Fruit fly (Drosophila melanogaster) whole organism: ENCODE results near the gene salt.

ENCODE experiments used
- CG8478 ChIP-seq: fragments of >200 bp; optimal IDR thresholded peaks from 2 replicates; lab custom pipeline; 2018; ENCODE audit warnings: inconsistent platforms
- Dll ChIP-seq: fragments of >200 bp; optimal IDR thresholded peaks from 2 replicates; lab custom pipeline; 2017
- EcR ChIP-seq, 2 experiments: fragments of >200 bp; optimal IDR thresholded peaks; 2 replicates each; lab custom pipeline; 2017; ENCODE audit warnings: missing biosample characterization in 2 of 2, missing genetic modification characterization in 2 of 2, missing genetic modification reagents in 2 of 2
- pan ChIP-seq: fragments of >200 bp; optimal IDR thresholded peaks from 2 replicates; lab custom pipeline; 2017
- psq ChIP-seq: fragments of >200 bp; optimal IDR thresholded peaks from 2 replicates; lab custom pipeline; 2017
- usp ChIP-seq: fragments of >200 bp; optimal IDR thresholded peaks from 2 replicates; lab custom pipeline; 2017; ENCODE audit warnings: missing biosample characterization, missing genetic modification characterization, mixed read lengths

salt gene

dm6 chr3R:31739067-31739786, 15.3 kb downstream of the salt start:
- TF ChIP-seq Dll (no peak), EcR (GFP tag; optimal IDR thresholded peaks at IDR 0.05; lab: Kevin White, UChicago) (no peak), usp (GFP tag; lab: Kevin White, UChicago) (no peak), pan (lab: Kevin White, UChicago) (no peak), psq (lab: Kevin White, UChicago) (no peak), CG8478 (lab: Kevin White, UChicago) (no peak)

dm6 chr3R:31738060-31738619, 16.4 kb downstream of the salt start, which contains the start of gene eEF1alpha2:
Gene eEF1alpha2, plus strand, starts transcription at chr3R:31738468.
- no peak for TF ChIP-seq usp (GFP tag; lab: Kevin White, UChicago)
- TF ChIP-seq psq (lab: Kevin White, UChicago), result no peak
- TF ChIP-seq Dll, result no peak
- no peak for TF ChIP-seq pan (lab: Kevin White, UChicago)
- no peak for TF ChIP-seq CG8478 (lab: Kevin White, UChicago)
- no peak for TF ChIP-seq EcR (GFP tag; optimal IDR thresholded peaks at IDR 0.05; lab: Kevin White, UChicago)

- TF ChIP-seq pan (lab: Kevin White, UChicago), result no peak
- TF ChIP-seq EcR (GFP tag; optimal IDR thresholded peaks at IDR 0.05; lab: Kevin White, UChicago), result no peak
- TF ChIP-seq CG8478 (lab: Kevin White, UChicago), result no peak
- no peak for TF ChIP-seq Dll
- TF ChIP-seq usp (GFP tag; lab: Kevin White, UChicago), result no peak
- no peak for TF ChIP-seq psq (lab: Kevin White, UChicago)
Measured at dm6 chr3R:31736776-31737175, 17.7 kb downstream of the salt start, which contains the start of the genes CstF50 and CG11563. Gene CstF50, minus strand, starts transcription at chr3R:31736963. Gene CG11563, plus strand, starts transcription at chr3R:31737035.

- no peak for TF ChIP-seq CG8478 (lab: Kevin White, UChicago)
- TF ChIP-seq usp (GFP tag; lab: Kevin White, UChicago), result no peak
- no peak for TF ChIP-seq EcR (GFP tag; optimal IDR thresholded peaks at IDR 0.05; lab: Kevin White, UChicago)
- no peak for TF ChIP-seq Dll
- TF ChIP-seq psq (lab: Kevin White, UChicago), result no peak
- TF ChIP-seq pan (lab: Kevin White, UChicago), result no peak
Measured at dm6 chr3R:31727773-31728172, 26.7 kb downstream of the salt start.

- no peak for TF ChIP-seq psq (lab: Kevin White, UChicago)
- TF ChIP-seq usp (GFP tag; lab: Kevin White, UChicago), result no peak
- no peak for TF ChIP-seq EcR (GFP tag; optimal IDR thresholded peaks at IDR 0.05; lab: Kevin White, UChicago)
- no peak for TF ChIP-seq Dll
- TF ChIP-seq pan (lab: Kevin White, UChicago), result no peak
- TF ChIP-seq CG8478 (lab: Kevin White, UChicago), result no peak
Measured at dm6 chr3R:31726286-31726685, 28.2 kb downstream of the salt start.

dm6 chr3R:31725486-31726227, 28.8 kb downstream of the salt start:
- no peak for TF ChIP-seq EcR (GFP tag; optimal IDR thresholded peaks at IDR 0.05; lab: Kevin White, UChicago)
- TF ChIP-seq pan (lab: Kevin White, UChicago), result no peak
- TF ChIP-seq Dll, result peak; percentile 32

- peak in 1 of 2 experiments; percentile 52 for TF ChIP-seq EcR (GFP tag; optimal IDR thresholded peaks at IDR 0.05; lab: Kevin White, UChicago)
- TF ChIP-seq pan (lab: Kevin White, UChicago), result no peak
- TF ChIP-seq psq (lab: Kevin White, UChicago), result no peak
- peak; percentile 91 for TF ChIP-seq Dll
- no peak for TF ChIP-seq usp (GFP tag; lab: Kevin White, UChicago)
- TF ChIP-seq CG8478 (lab: Kevin White, UChicago), result no peak
Measured at dm6 chr3R:31724580-31725320, 29.8 kb downstream of the salt start.

- no peak for TF ChIP-seq Dll
- no peak for TF ChIP-seq psq (lab: Kevin White, UChicago)
- no peak for TF ChIP-seq CG8478 (lab: Kevin White, UChicago)
Measured at dm6 chr3R:31724136-31724535, 30.4 kb downstream of the salt start.

- TF ChIP-seq pan (lab: Kevin White, UChicago) (no peak), CG8478 (lab: Kevin White, UChicago) (no peak), psq (lab: Kevin White, UChicago) (no peak), usp (GFP tag; lab: Kevin White, UChicago) (no peak), EcR (GFP tag; optimal IDR thresholded peaks at IDR 0.05; lab: Kevin White, UChicago) (no peak), Dll (no peak)
Measured at dm6 chr3R:31723206-31723933, 31.1 kb downstream of the salt start.

- no peak for TF ChIP-seq pan (lab: Kevin White, UChicago)
- TF ChIP-seq psq (lab: Kevin White, UChicago), result no peak
- no peak for TF ChIP-seq usp (GFP tag; lab: Kevin White, UChicago)
- TF ChIP-seq Dll, result no peak
- TF ChIP-seq CG8478 (lab: Kevin White, UChicago), result no peak
- no peak for TF ChIP-seq EcR (GFP tag; optimal IDR thresholded peaks at IDR 0.05; lab: Kevin White, UChicago)
Measured at dm6 chr3R:31721958-31722357, 32.5 kb downstream of the salt start.
